Worm (Caenorhabditis elegans): Measurements from ENCODE around the gene F36H9.10.

Gene F36H9.10

ce11 chrV:1841744-1842143 is 43.7 kb downstream of the F36H9.10 start, which contains the start of gene T10B5.8:
Gene T10B5.8, plus strand, starts transcription at chrV:1842044.
- TF ChIP-seq ceh-6 (GFP tag; optimal IDR thresholded peaks at IDR 0.05) (no peak), T23F11.4 (GFP tag; optimal IDR thresholded peaks at IDR 0.05) (no peak), Y22D7AL.16 (tag; optimal IDR thresholded peaks at IDR 0.05) (no peak), lim-6 (tag; optimal IDR thresholded peaks at IDR 0.05) (no peak), mec-3 (tag; optimal IDR thresholded peaks at IDR 0.05; ENCODE audit: borderline replicate concordance) (no peak)

- TF ChIP-seq elt-2 (tag; optimal IDR thresholded peaks at IDR 0.05): peak; percentile 79
- TF ChIP-seq pat-9 (tag; optimal IDR thresholded peaks at IDR 0.05): no peak
Measured at ce11 chrV:1845977-1846376, 48.0 kb downstream of the F36H9.10 start, which contains the start of gene T10B5.7. Gene T10B5.7, plus strand, starts transcription at chrV:1846201.

ce11 chrV:1848590-1848989 is 50.6 kb downstream of the F36H9.10 start:
- TF ChIP-seq tbx-7 (tag; optimal IDR thresholded peaks at IDR 0.05) (no peak), dve-1 (tag; optimal IDR thresholded peaks at IDR 0.05) (peak; percentile 100)

Measured in whole organism, late embryonic.